Worm (Caenorhabditis elegans) whole organism, L4/young adult: Measurements from ENCODE around the gene F15E6.6.

Source experiments
- W03F9.2 ChIP-seq: fragments of 150-350 bp; optimal IDR thresholded peaks from 2 replicates; lab custom pipeline; 2014; ENCODE audit warnings: missing biosample characterization, missing genetic modification characterization
- dao-5 ChIP-seq: sonication (generic microtip); optimal IDR thresholded peaks from 2 replicates; lab custom pipeline; 2016; ENCODE audit warnings: missing genotype, missing genetic modification characterization, moderate library complexity, missing compliant biosample characterization
- him-1 ChIP-seq: sonication (generic microtip); optimal IDR thresholded peaks from 2 replicates; lab custom pipeline; 2016; ENCODE audit warnings: missing genotype, missing genetic modification reagents, missing genetic modification characterization, missing compliant biosample characterization

Gene F15E6.6

DNA sequence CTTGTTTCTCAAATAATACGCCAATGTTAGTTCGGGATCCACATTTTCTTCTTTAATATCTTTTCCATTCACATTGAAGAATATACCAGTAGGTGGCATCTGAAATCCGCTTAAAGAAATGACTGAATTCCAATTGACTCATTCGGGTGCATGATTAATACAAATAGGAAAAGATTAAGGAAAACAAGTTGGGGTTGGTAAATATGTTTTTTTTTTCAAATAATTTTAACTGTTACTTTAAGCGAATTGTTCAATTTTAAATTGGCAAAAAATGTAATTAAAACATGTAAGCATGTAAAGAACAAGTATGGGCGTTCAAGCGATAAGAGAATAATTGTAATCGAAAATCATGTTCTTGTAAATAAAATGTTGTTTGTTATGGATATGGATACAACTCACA lies at the start of gene F15E6.6:
Gene F15E6.6, minus strand, starts transcription at position 101 of the 400 bp plus-strand sequence.
- TF ChIP-seq W03F9.2 (tag; lab: Kevin White, UChicago): no peak
- TF ChIP-seq dao-5 (tag; lab: Kevin White, UChicago): no peak
- TF ChIP-seq him-1 (tag; lab: Kevin White, UChicago): no peak

- TF ChIP-seq dao-5 (tag; lab: Kevin White, UChicago) (no peak), W03F9.2 (tag; lab: Kevin White, UChicago) (no peak), him-1 (tag; lab: Kevin White, UChicago) (no peak)
Measured at ce11 chrIV:4326445-4326844, 42.5 kb upstream of the F15E6.6 start, which contains the start of gene trpl-2. trpl-2 (plus strand) TSS chrIV:4326654.

- TF ChIP-seq him-1 (tag; lab: Kevin White, UChicago): no peak
- TF ChIP-seq W03F9.2 (tag; lab: Kevin White, UChicago): no peak
- TF ChIP-seq dao-5 (tag; lab: Kevin White, UChicago): no peak
Measured at ce11 chrIV:4319473-4319872, 35.6 kb upstream of the F15E6.6 start.

ce11 chrIV:4318056-4318455 lies 34.1 kb upstream of the F15E6.6 start:
- TF ChIP-seq dao-5 (tag; lab: Kevin White, UChicago) (no peak), W03F9.2 (tag; lab: Kevin White, UChicago) (no peak), him-1 (tag; lab: Kevin White, UChicago) (no peak)

DNA sequence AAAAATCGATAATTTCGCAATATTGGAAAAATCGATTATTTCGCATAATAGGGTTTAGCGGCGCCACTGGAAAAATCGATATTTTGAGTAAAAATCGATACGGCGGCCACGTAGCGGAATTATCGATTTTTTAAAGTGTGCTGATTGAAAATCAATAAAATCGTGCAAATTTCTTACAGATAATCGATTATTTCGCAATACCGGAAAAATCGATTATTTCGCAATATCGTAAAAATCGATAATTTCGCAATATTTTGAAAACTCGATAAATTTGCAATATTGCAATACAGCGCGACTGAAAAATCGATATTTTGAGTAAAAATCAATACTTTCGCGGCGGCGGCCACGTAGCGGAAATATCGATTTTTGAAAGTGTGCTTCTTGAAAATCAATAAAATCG lies 33.7 kb upstream of the F15E6.6 start:
- TF ChIP-seq him-1 (tag; lab: Kevin White, UChicago) (no peak), W03F9.2 (tag; lab: Kevin White, UChicago) (no peak), dao-5 (tag; lab: Kevin White, UChicago) (no peak)

DNA sequence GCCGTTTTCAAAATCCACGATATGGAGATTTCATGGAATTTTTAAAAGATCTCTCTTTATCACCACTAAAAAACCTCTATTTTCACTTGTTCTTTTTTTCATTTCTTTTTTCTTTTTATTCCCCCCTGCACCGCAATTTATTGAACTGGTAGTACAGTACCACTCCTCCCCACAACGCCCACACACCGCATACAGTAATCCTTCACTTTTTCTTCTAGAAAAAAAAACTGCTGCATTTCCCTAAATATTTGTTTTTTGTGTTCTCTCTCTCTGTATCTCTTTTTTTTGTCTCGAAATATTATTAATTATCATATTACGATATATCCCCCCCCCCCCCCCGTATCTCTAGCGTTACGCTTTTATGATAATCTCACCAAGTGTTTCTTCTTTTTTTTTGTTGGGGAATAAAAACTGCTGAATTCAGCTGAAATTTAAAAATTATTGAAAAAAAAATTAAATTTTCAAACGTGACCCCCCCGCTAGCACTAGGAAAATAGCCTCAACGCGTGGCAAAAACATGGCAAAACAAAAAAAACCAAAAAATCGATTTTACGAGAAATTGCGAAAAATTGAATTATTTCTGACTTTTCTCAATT lies 33.0 kb upstream of the F15E6.6 start, which contains the start of gene Y24D9B.1:
Gene Y24D9B.1, plus strand, starts transcription at position 546 of the 596 bp plus-strand sequence.
- no peak for TF ChIP-seq W03F9.2 (tag; lab: Kevin White, UChicago)
- no peak for TF ChIP-seq dao-5 (tag; lab: Kevin White, UChicago)
- TF ChIP-seq him-1 (tag; lab: Kevin White, UChicago): no peak

- no peak for TF ChIP-seq dao-5 (tag; lab: Kevin White, UChicago)
- no peak for TF ChIP-seq him-1 (tag; lab: Kevin White, UChicago)
- no peak for TF ChIP-seq W03F9.2 (tag; lab: Kevin White, UChicago)
Measured at ce11 chrIV:4307227-4307946, 23.5 kb upstream of the F15E6.6 start, which contains the start of gene set-9. set-9 (plus strand) TSS chrIV:4307896.

DNA sequence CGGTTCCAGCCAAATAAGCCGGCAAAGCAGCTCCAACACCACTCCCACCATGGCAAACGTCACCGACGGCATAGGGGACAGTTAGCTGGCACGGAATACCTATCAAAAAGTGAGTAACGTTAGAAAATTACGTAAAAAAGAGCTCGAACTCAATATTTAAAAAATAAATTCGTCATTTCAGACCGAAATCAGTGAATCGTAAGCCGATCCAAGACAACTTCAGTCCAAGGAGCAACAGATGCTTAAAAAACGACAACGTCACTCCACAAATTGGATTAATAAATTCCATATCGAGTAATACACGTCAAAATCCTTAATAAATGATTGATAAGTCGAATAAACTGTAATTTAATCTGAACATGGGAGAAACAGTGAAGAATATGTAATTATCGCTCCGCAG lies 22.4 kb upstream of the F15E6.6 start:
- no peak for TF ChIP-seq W03F9.2 (tag; lab: Kevin White, UChicago)
- TF ChIP-seq him-1 (tag; lab: Kevin White, UChicago): no peak
- no peak for TF ChIP-seq dao-5 (tag; lab: Kevin White, UChicago)

DNA sequence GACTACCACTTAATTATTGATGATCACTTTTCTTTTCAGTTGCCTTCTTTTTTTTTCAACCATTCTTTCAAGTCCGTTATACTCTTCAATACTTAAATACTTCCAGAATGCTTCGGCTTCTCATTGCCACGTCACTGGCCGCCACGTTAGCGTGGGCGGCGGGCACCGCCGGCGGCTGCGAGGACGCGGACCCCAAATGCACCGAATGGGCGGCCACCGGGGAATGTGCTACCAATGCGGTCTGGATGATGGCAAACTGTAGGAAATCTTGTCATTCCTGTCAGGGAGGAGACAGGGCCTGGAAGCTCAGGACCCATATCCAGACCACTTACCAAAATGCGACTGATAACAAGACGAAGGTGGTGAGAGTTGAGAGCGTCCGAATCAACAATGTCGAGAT lies 17.3 kb upstream of the F15E6.6 start, which contains the start of gene lgc-22:
Gene lgc-22, plus strand, starts transcription at position 105 of the 400 bp plus-strand sequence.
- no peak for TF ChIP-seq W03F9.2 (tag; lab: Kevin White, UChicago)

- TF ChIP-seq dao-5 (tag; lab: Kevin White, UChicago) (no peak), W03F9.2 (tag; lab: Kevin White, UChicago) (no peak), him-1 (tag; lab: Kevin White, UChicago) (no peak)
Measured at ce11 chrIV:4299994-4300393, 16.1 kb upstream of the F15E6.6 start.

- TF ChIP-seq dao-5 (tag; lab: Kevin White, UChicago) (no peak), him-1 (tag; lab: Kevin White, UChicago) (no peak), W03F9.2 (tag; lab: Kevin White, UChicago) (no peak)
Measured at ce11 chrIV:4298983-4299382, 15.1 kb upstream of the F15E6.6 start, which contains the start of gene F15E6.9. F15E6.9 (minus strand) TSS chrIV:4299083.

ce11 chrIV:4294552-4294951 lies 10.6 kb upstream of the F15E6.6 start, which contains the start of gene F15E6.3:
F15E6.3 (plus strand) TSS chrIV:4294895.
- TF ChIP-seq him-1 (tag; lab: Kevin White, UChicago): no peak
- TF ChIP-seq dao-5 (tag; lab: Kevin White, UChicago): no peak
- no peak for TF ChIP-seq W03F9.2 (tag; lab: Kevin White, UChicago)

ce11 chrIV:4292569-4292968 lies 8.6 kb upstream of the F15E6.6 start, which contains the start of gene F15E6.10:
F15E6.10 (plus strand) TSS chrIV:4292869.
- no peak for TF ChIP-seq dao-5 (tag; lab: Kevin White, UChicago)
- TF ChIP-seq W03F9.2 (tag; lab: Kevin White, UChicago): no peak
- TF ChIP-seq him-1 (tag; lab: Kevin White, UChicago): no peak
